Worm (Caenorhabditis elegans) whole organism, late embryonic: ENCODE data around the gene str-151.

Source experiments
- C08G9.2 ChIP-seq: sonication (generic microtip); optimal IDR thresholded peaks from 2 replicates; lab custom pipeline; 2016; ENCODE audit warnings: mild to moderate bottlenecking, missing genetic modification characterization, moderate library complexity, missing compliant biosample characterization
- F13H6.1 ChIP-seq: sonication (generic microtip); optimal IDR thresholded peaks from 2 replicates; lab custom pipeline; 2016; ENCODE audit warnings: missing genetic modification characterization, missing compliant biosample characterization
- K09A11.1 ChIP-seq: sonication (generic microtip); optimal IDR thresholded peaks from 2 replicates; lab custom pipeline; 2017; ENCODE audit warnings: antibody characterized with exemption, mild to moderate bottlenecking, missing genetic modification characterization, missing compliant biosample characterization; ENCODE audit not compliant: insufficient read depth
- T23F11.4 ChIP-seq: fragments of 200-800 bp; sonication (Bioruptor generic); optimal IDR thresholded peaks from 2 replicates; lab custom pipeline; 2018; ENCODE audit warnings: mild to moderate bottlenecking, missing genetic modification characterization, missing compliant biosample characterization
- Y22D7AL.16 ChIP-seq: sonication (generic microtip); optimal IDR thresholded peaks from 2 replicates; lab custom pipeline; 2016; ENCODE audit warnings: missing genetic modification characterization, missing compliant biosample characterization
- ceh-14 ChIP-seq: sonication (generic microtip); optimal IDR thresholded peaks from 2 replicates; lab custom pipeline; 2016; ENCODE audit warnings: missing genotype, missing genetic modification characterization, missing compliant biosample characterization
- ceh-18 ChIP-seq: sonication (generic microtip); optimal IDR thresholded peaks from 2 replicates; lab custom pipeline; 2016; ENCODE audit warnings: missing genetic modification characterization, missing compliant biosample characterization
- ceh-19 ChIP-seq: fragments of 200-800 bp; sonication (Bioruptor generic); optimal IDR thresholded peaks from 2 replicates; lab custom pipeline; 2018; ENCODE audit warnings: mild to moderate bottlenecking, missing genetic modification characterization, missing compliant biosample characterization
- ceh-2 ChIP-seq: sonication (generic microtip); optimal IDR thresholded peaks from 2 replicates; lab custom pipeline; 2016; ENCODE audit warnings: missing genotype, missing genetic modification characterization, missing compliant biosample characterization
- ceh-22 ChIP-seq: sonication (generic microtip); optimal IDR thresholded peaks from 2 replicates; lab custom pipeline; 2017; ENCODE audit warnings: missing biosample characterization, missing genetic modification characterization
- ceh-30 ChIP-seq: fragments of 150-350 bp; optimal IDR thresholded peaks from 2 replicates; lab custom pipeline; 2014; ENCODE audit warnings: missing biosample characterization, missing genetic modification characterization
- ceh-34 ChIP-seq: sonication (generic microtip); optimal IDR thresholded peaks from 2 replicates; lab custom pipeline; 2016; ENCODE audit warnings: mild to moderate bottlenecking, missing genetic modification characterization, missing compliant biosample characterization
- ceh-45 ChIP-seq: fragments of 200-800 bp; sonication (Bioruptor generic); IDR thresholded peaks from 2 replicates; pipeline ENCODE4 v1.3.6; 2022; ENCODE audit warnings: missing genetic modification reagents, missing genetic modification characterization, missing compliant biosample characterization
- ceh-6 ChIP-seq: fragments of 200-800 bp; sonication (Bioruptor generic); optimal IDR thresholded peaks from 2 replicates; lab custom pipeline; 2018; ENCODE audit warnings: mild to moderate bottlenecking, missing genetic modification characterization, missing compliant biosample characterization
- ceh-9 ChIP-seq: sonication (generic microtip); optimal IDR thresholded peaks from 2 replicates; lab custom pipeline; 2016; ENCODE audit warnings: mild to moderate bottlenecking, missing genetic modification characterization, inconsistent platforms, missing compliant biosample characterization
- dmd-4 ChIP-seq: sonication (generic microtip); optimal IDR thresholded peaks from 2 replicates; lab custom pipeline; 2016; ENCODE audit warnings: borderline replicate concordance, missing genetic modification characterization, missing compliant biosample characterization
- elt-2 ChIP-seq: sonication (generic microtip); optimal IDR thresholded peaks from 2 replicates; lab custom pipeline; 2016; ENCODE audit warnings: missing genetic modification reagents, missing genetic modification characterization, missing compliant biosample characterization
- ets-4 ChIP-seq: sonication (generic microtip); optimal IDR thresholded peaks from 2 replicates; lab custom pipeline; 2016; ENCODE audit warnings: missing genetic modification characterization, missing compliant biosample characterization
- eyg-1 ChIP-seq: sonication (generic microtip); optimal IDR thresholded peaks from 2 replicates; lab custom pipeline; 2016; ENCODE audit warnings: missing genotype, missing genetic modification characterization, missing compliant biosample characterization
- fkh-10 ChIP-seq: fragments of 150-350 bp; optimal IDR thresholded peaks from 2 replicates; lab custom pipeline; 2014; ENCODE audit warnings: missing biosample characterization, missing genetic modification reagents, missing genetic modification characterization
- gmeb-2 ChIP-seq: sonication (generic microtip); optimal IDR thresholded peaks from 2 replicates; lab custom pipeline; 2016; ENCODE audit warnings: missing genetic modification characterization, inconsistent platforms, missing compliant biosample characterization
- hlh-30 ChIP-seq: sonication (generic microtip); optimal IDR thresholded peaks from 2 replicates; lab custom pipeline; 2017; ENCODE audit warnings: antibody characterized with exemption, missing genetic modification characterization, missing compliant biosample characterization; ENCODE audit not compliant: insufficient read depth
- hlh-8 ChIP-seq: sonication (generic microtip); optimal IDR thresholded peaks from 2 replicates; lab custom pipeline; 2016; ENCODE audit warnings: missing genotype, missing genetic modification characterization, missing compliant biosample characterization
- lim-6 ChIP-seq: sonication (generic microtip); optimal IDR thresholded peaks from 2 replicates; lab custom pipeline; 2016; ENCODE audit warnings: missing genetic modification characterization, missing compliant biosample characterization
- lin-11 ChIP-seq: fragments of 200-800 bp; sonication (Bioruptor generic); optimal IDR thresholded peaks from 2 replicates; lab custom pipeline; 2018; ENCODE audit warnings: mild to moderate bottlenecking, missing genetic modification characterization, missing compliant biosample characterization
- madf-2 ChIP-seq: sonication (generic microtip); optimal IDR thresholded peaks from 2 replicates; lab custom pipeline; 2017; ENCODE audit warnings: missing genetic modification characterization, missing compliant biosample characterization
- mec-3 ChIP-seq: sonication (generic microtip); optimal IDR thresholded peaks from 2 replicates; lab custom pipeline; 2016; ENCODE audit warnings: borderline replicate concordance, missing genetic modification characterization, missing compliant biosample characterization
- nfya-1 ChIP-seq: sonication (generic microtip); optimal IDR thresholded peaks from 2 replicates; lab custom pipeline; 2017; ENCODE audit warnings: missing genetic modification characterization, mild to moderate bottlenecking, missing compliant biosample characterization, antibody characterized with exemption, moderate library complexity
- nhr-232 ChIP-seq: sonication (generic microtip); optimal IDR thresholded peaks from 2 replicates; lab custom pipeline; 2016; ENCODE audit warnings: missing genetic modification characterization, missing compliant biosample characterization
- npax-4 ChIP-seq: sonication (generic microtip); optimal IDR thresholded peaks from 2 replicates; lab custom pipeline; 2016; ENCODE audit warnings: missing genetic modification characterization, missing compliant biosample characterization
- odd-2 ChIP-seq: sonication (generic microtip); optimal IDR thresholded peaks from 2 replicates; lab custom pipeline; 2017; ENCODE audit warnings: antibody characterized with exemption, mild to moderate bottlenecking, missing genetic modification characterization, missing compliant biosample characterization
- pag-3 ChIP-seq: sonication (generic microtip); optimal IDR thresholded peaks from 2 replicates; lab custom pipeline; 2016; ENCODE audit warnings: missing compliant biosample characterization, missing genetic modification characterization, borderline replicate concordance
- pat-9 ChIP-seq: fragments of 200-800 bp; sonication (Bioruptor generic); optimal IDR thresholded peaks from 2 replicates; lab custom pipeline; 2018; ENCODE audit warnings: mild to moderate bottlenecking, missing genetic modification characterization, moderate library complexity, missing compliant biosample characterization
- pros-1 ChIP-seq: fragments of 150-350 bp; optimal IDR thresholded peaks from 2 replicates; lab custom pipeline; 2014; ENCODE audit warnings: missing biosample characterization, missing genetic modification reagents, missing genetic modification characterization
- ref-2 ChIP-seq: sonication (generic microtip); optimal IDR thresholded peaks from 2 replicates; lab custom pipeline; 2016; ENCODE audit warnings: missing genetic modification characterization, missing compliant biosample characterization
- rnt-1 ChIP-seq: sonication (generic microtip); optimal IDR thresholded peaks from 2 replicates; lab custom pipeline; 2016; ENCODE audit warnings: missing genetic modification characterization, missing compliant biosample characterization
- sox-2 ChIP-seq: fragments of 200-800 bp; sonication (Bioruptor generic); IDR thresholded peaks from 2 replicates; pipeline ENCODE4 v1.3.6; 2022; ENCODE audit warnings: missing genetic modification reagents, missing genetic modification characterization, missing compliant biosample characterization
- tbx-7 ChIP-seq: sonication (generic microtip); optimal IDR thresholded peaks from 2 replicates; lab custom pipeline; 2016; ENCODE audit warnings: missing genotype, missing genetic modification characterization, missing compliant biosample characterization
- ttx-3 ChIP-seq: sonication (generic microtip); optimal IDR thresholded peaks from 2 replicates; lab custom pipeline; 2016; ENCODE audit warnings: missing genetic modification reagents, missing genetic modification characterization, missing compliant biosample characterization
- unc-3 ChIP-seq, 2 experiments: fragments of 200-800 bp in 1 of 2; sonication (Bioruptor generic) in 1 of 2; sonication (generic microtip) in 1 of 2; conservative IDR thresholded peaks in 1 of 2; optimal IDR thresholded peaks in 1 of 2; 2 replicates each; pipeline versions ENCODE4 v1.3.6 to Lab custom; 2016 to 2022; ENCODE audit warnings: missing compliant biosample characterization in 2 of 2, missing genetic modification characterization in 2 of 2, missing genetic modification reagents in 1 of 2
- unc-86 ChIP-seq: sonication (generic microtip); optimal IDR thresholded peaks from 2 replicates; lab custom pipeline; 2016; ENCODE audit warnings: missing genetic modification characterization, missing compliant biosample characterization
- ztf-16 ChIP-seq: sonication (generic microtip); optimal IDR thresholded peaks from 2 replicates; lab custom pipeline; 2017; ENCODE audit warnings: missing genetic modification characterization, missing compliant biosample characterization

The str-151 gene

DNA sequence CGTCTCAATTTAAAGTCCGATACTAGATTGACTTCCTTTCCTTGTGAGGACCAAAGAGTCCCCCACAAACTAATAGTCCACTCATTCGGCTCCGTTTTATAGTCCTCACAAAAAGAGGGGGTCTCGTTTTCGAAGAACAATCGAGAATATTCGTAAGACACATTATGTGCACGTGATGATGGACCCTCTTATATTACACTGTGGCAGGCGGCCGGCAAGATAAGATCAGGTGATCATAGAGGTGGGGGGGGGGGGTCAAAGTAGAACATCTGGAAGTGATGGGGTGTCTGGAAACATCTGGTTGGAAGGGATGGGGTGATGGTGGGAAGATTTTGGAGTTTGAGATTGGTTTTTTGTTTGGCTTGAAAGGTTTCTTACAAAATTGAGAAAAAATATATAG lies 22.4 kb downstream of the str-151 start:
- TF ChIP-seq ceh-45 (GFP tag; lab: Robert Waterston, UW) = no peak
- no peak for TF ChIP-seq gmeb-2
- TF ChIP-seq hlh-30 (tag; lab: Kevin White, UChicago) = peak; percentile 84
- peak; percentile 13 for TF ChIP-seq rnt-1 (tag; lab: Kevin White, UChicago)
- TF ChIP-seq ceh-19 = no peak
- TF ChIP-seq ceh-30 (tag; lab: Kevin White, UChicago) = no peak
- no peak for TF ChIP-seq mec-3
- no peak for TF ChIP-seq npax-4 (tag; lab: Kevin White, UChicago)
- no peak for TF ChIP-seq ceh-2 (tag; lab: Kevin White, UChicago)
- TF ChIP-seq pat-9 (tag; lab: Kevin White, UChicago) = peak; percentile 5
- peak; percentile 28 for TF ChIP-seq hlh-8 (tag; lab: Kevin White, UChicago)
- TF ChIP-seq eyg-1 (tag; lab: Kevin White, UChicago) = no peak
- TF ChIP-seq ceh-34 = no peak
- TF ChIP-seq ceh-9 (tag; lab: Kevin White, UChicago) = no peak
- no peak for TF ChIP-seq tbx-7 (tag; lab: Kevin White, UChicago)
- TF ChIP-seq lin-11 = no peak

- TF ChIP-seq elt-2 (tag; lab: Kevin White, UChicago) (no peak), nfya-1 (tag; lab: Kevin White, UChicago) (peak; percentile 64)
Measured at ce11 chrV:16599835-16600234, 23.8 kb downstream of the str-151 start.

DNA sequence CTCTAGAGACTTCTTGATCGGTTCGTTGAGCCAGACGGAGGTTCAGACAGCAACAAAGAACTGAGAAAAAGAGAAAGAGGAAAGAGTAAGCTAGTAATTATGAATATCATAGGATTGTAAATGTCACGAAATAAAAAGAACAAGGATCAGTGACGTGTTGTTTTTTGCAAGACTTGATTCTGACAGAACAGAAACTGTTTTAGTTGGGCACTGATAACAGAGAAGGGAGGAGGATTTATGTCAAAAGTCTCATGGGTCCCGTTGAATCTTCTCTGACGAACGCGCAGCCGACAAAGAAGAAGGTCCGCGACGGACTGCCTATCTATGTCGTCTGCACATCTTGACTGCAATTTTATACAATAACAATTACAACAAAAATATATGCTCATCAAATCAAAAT lies 24.6 kb downstream of the str-151 start, which contains the start of gene T03E6.9:
T03E6.9 (minus strand) TSS at position 101 of the 400 bp plus-strand sequence.
- no peak for TF ChIP-seq mec-3
- no peak for TF ChIP-seq rnt-1 (tag; lab: Kevin White, UChicago)

ce11 chrV:16603102-16603501 lies 27.1 kb downstream of the str-151 start, which contains the start of gene T03E6.8:
T03E6.8 (minus strand) TSS chrV:16603202.
- TF ChIP-seq pat-9 (tag; lab: Kevin White, UChicago) (no peak), unc-3 (GFP tag; conservative IDR thresholded peaks at IDR 0.05; lab: Robert Waterston, UW) (no peak), unc-3 (tag; optimal IDR thresholded peaks at IDR 0.05; lab: Kevin White, UChicago) (no peak), odd-2 (tag; lab: Kevin White, UChicago) (no peak), ceh-6 (GFP tag; lab: Kevin White, UChicago) (no peak), dmd-4 (tag; lab: Kevin White, UChicago) (no peak), ceh-2 (tag; lab: Kevin White, UChicago) (no peak), ets-4 (tag; lab: Kevin White, UChicago) (no peak), unc-86 (tag; lab: Kevin White, UChicago) (no peak), rnt-1 (tag; lab: Kevin White, UChicago) (no peak), ceh-34 (no peak), F13H6.1 (tag; lab: Kevin White, UChicago) (no peak), madf-2 (tag; lab: Kevin White, UChicago) (no peak), hlh-30 (tag; lab: Kevin White, UChicago) (no peak), ref-2 (tag; lab: Kevin White, UChicago) (no peak), ttx-3 (tag; lab: Kevin White, UChicago) (no peak), ceh-30 (tag; lab: Kevin White, UChicago) (no peak), pag-3 (tag; lab: Kevin White, UChicago) (no peak), T23F11.4 (no peak), fkh-10 (GFP tag; lab: Kevin White, UChicago) (no peak)
- TF ChIP-seq, all 69 proteins: peak for 0

DNA sequence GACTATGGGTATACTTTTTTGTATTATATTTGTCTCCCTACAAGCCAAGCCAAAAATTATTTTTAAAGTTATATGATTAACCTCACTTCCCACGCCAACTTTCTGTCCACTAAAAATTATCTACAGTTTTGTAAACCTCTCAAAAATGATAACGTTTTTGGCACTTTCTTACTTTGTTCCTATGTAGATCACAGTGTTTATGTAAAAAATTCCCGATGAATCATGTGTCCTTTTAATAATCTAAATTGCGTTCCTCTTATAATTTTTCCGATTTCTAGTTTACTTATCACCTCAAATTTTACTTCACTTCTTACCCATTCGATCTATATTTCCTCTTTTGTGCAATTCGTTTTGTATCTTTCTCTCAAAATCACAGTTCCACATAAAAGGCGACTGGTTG lies 28.3 kb downstream of the str-151 start:
- TF ChIP-seq K09A11.1 (no peak), pros-1 (tag; lab: Kevin White, UChicago) (no peak), hlh-8 (tag; lab: Kevin White, UChicago) (no peak), Y22D7AL.16 (no peak), nhr-232 (tag; lab: Kevin White, UChicago) (no peak), pat-9 (tag; lab: Kevin White, UChicago) (no peak), mec-3 (no peak), ceh-18 (tag; lab: Kevin White, UChicago) (no peak), T23F11.4 (no peak), ztf-16 (tag; lab: Kevin White, UChicago) (no peak), ceh-14 (tag; lab: Kevin White, UChicago) (no peak), sox-2 (GFP tag; lab: Robert Waterston, UW) (no peak), ceh-22 (tag; lab: Kevin White, UChicago) (no peak), gmeb-2 (no peak), odd-2 (tag; lab: Kevin White, UChicago) (no peak), C08G9.2 (tag; lab: Kevin White, UChicago) (no peak), lim-6 (tag; lab: Kevin White, UChicago) (no peak), madf-2 (tag; lab: Kevin White, UChicago) (no peak), pag-3 (tag; lab: Kevin White, UChicago) (no peak)
- TF ChIP-seq, all 69 proteins: peak for 0
